Fruit fly (Drosophila melanogaster) whole organism, embryonic: ENCODE measurements around the gene CG12766.

ENCODE experiments used
- CG10321 ChIP-seq: fragments of 200-800 bp; sonication (Bioruptor generic); IDR thresholded peaks from 2 replicates; pipeline ENCODE4 v1.3.6; 2022; ENCODE audit warnings: missing biosample characterization, missing genetic modification characterization
- CG11504 ChIP-seq: fragments of 200-800 bp; sonication (Bioruptor generic); optimal IDR thresholded peaks from 3 replicates; lab custom pipeline; 2019; ENCODE audit warnings: missing biosample characterization, mild to moderate bottlenecking, missing genetic modification characterization, moderate library complexity
- CG11695 ChIP-seq: fragments of 200-800 bp; sonication (Bioruptor generic); IDR thresholded peaks from 3 replicates; pipeline ENCODE4 v1.3.6; 2022; ENCODE audit warnings: missing biosample characterization, missing genetic modification characterization
- CG12236 ChIP-seq: fragments of 200-800 bp; sonication (Bioruptor generic); optimal IDR thresholded peaks from 2 replicates; lab custom pipeline; 2016; ENCODE audit warnings: missing biosample characterization, missing genetic modification characterization
- CG12769 ChIP-seq: fragments of 200-800 bp; sonication (Bioruptor generic); optimal IDR thresholded peaks from 2 replicates; lab custom pipeline; 2019; ENCODE audit warnings: missing biosample characterization, mild to moderate bottlenecking, missing genetic modification characterization, moderate library complexity
- CG17359 ChIP-seq: fragments of 200-800 bp; sonication (Bioruptor generic); optimal IDR thresholded peaks from 3 replicates; lab custom pipeline; 2018; ENCODE audit warnings: missing biosample characterization, mild to moderate bottlenecking, missing genetic modification characterization, moderate library complexity
- CG17912 ChIP-seq: fragments of 200-800 bp; sonication (Bioruptor generic); optimal IDR thresholded peaks from 2 replicates; lab custom pipeline; 2018; ENCODE audit warnings: missing biosample characterization, mild to moderate bottlenecking, missing genetic modification characterization
- CG2129 ChIP-seq: fragments of 200-800 bp; sonication (Bioruptor generic); IDR thresholded peaks from 2 replicates; pipeline ENCODE4 v1.3.6; 2022; ENCODE audit warnings: missing biosample characterization, missing genetic modification characterization; ENCODE audit not compliant: partially characterized antibody
- CG2202 ChIP-seq: fragments of 200-800 bp; sonication (Bioruptor generic); optimal IDR thresholded peaks from 2 replicates; lab custom pipeline; 2018; ENCODE audit warnings: missing biosample characterization, mild to moderate bottlenecking, missing genetic modification characterization
- CG3281 ChIP-seq: fragments of 200-800 bp; sonication (Bioruptor generic); optimal IDR thresholded peaks from 3 replicates; lab custom pipeline; 2017; ENCODE audit warnings: missing biosample characterization, mild to moderate bottlenecking, missing genetic modification characterization
- CG3847 ChIP-seq: fragments of 200-800 bp; sonication (Bioruptor generic); IDR thresholded peaks from 2 replicates; pipeline ENCODE4 v1.3.6; 2022; ENCODE audit warnings: missing biosample characterization, missing genetic modification characterization
- CG6765 ChIP-seq: fragments of 200-800 bp; sonication (Bioruptor generic); optimal IDR thresholded peaks from 3 replicates; lab custom pipeline; 2017; ENCODE audit warnings: missing biosample characterization, mild to moderate bottlenecking, missing genetic modification characterization
- CG8290 ChIP-seq, 3 experiments: fragments of 200-800 bp; sonication (Bioruptor generic); optimal IDR thresholded peaks; 2 replicates each; lab custom pipeline; 2016 to 2019; ENCODE audit warnings: missing biosample characterization in 3 of 3, missing genetic modification characterization in 3 of 3, mild to moderate bottlenecking in 2 of 3, moderate library complexity in 1 of 3
- Eip74EF ChIP-seq, 2 experiments: fragments of 200-800 bp in 1 of 2; fragments of >200 bp in 1 of 2; sonication (Bioruptor generic) in 1 of 2; optimal IDR thresholded peaks; 2 replicates each; lab custom pipeline; 2017 to 2019; ENCODE audit warnings: missing biosample characterization in 2 of 2, missing genetic modification characterization in 2 of 2, mild to moderate bottlenecking in 1 of 2, moderate library complexity in 1 of 2
- Elba2 ChIP-seq: fragments of 200-800 bp; sonication (Bioruptor generic); optimal IDR thresholded peaks from 3 replicates; lab custom pipeline; 2016; ENCODE audit warnings: missing biosample characterization, missing genetic modification characterization
- Hey ChIP-seq: fragments of 200-800 bp; sonication (Bioruptor generic); optimal IDR thresholded peaks from 3 replicates; lab custom pipeline; 2018; ENCODE audit warnings: missing biosample characterization, mild to moderate bottlenecking, missing genetic modification characterization
- Hr39 ChIP-seq: fragments of >200 bp; optimal IDR thresholded peaks from 2 replicates; lab custom pipeline; 2017
- Mad ChIP-seq: fragments of 200-800 bp; sonication (Bioruptor generic); optimal IDR thresholded peaks from 2 replicates; lab custom pipeline; 2016; ENCODE audit warnings: missing biosample characterization, missing genetic modification characterization
- Myb ChIP-seq: fragments of 200-800 bp; sonication (Bioruptor generic); optimal IDR thresholded peaks from 2 replicates; lab custom pipeline; 2016; ENCODE audit warnings: missing biosample characterization, missing genetic modification characterization
- NC2β ChIP-seq: fragments of 200-800 bp; sonication (Bioruptor generic); optimal IDR thresholded peaks from 2 replicates; lab custom pipeline; 2016; ENCODE audit warnings: missing biosample characterization, missing genetic modification characterization
- NK7.1 ChIP-seq: fragments of 200-800 bp; sonication (Bioruptor generic); optimal IDR thresholded peaks from 3 replicates; lab custom pipeline; 2016; ENCODE audit warnings: missing biosample characterization, missing genetic modification characterization
- Neu2 ChIP-seq: fragments of 200-800 bp; sonication (Bioruptor generic); optimal IDR thresholded peaks from 3 replicates; lab custom pipeline; 2016; ENCODE audit warnings: missing biosample characterization, missing genetic modification characterization, borderline replicate concordance
- Pdp1 ChIP-seq, 2 experiments: fragments of 200-800 bp; sonication (Bioruptor generic); optimal IDR thresholded peaks; 3 replicates each; lab custom pipeline; 2016; ENCODE audit warnings: missing biosample characterization in 2 of 2, missing genetic modification characterization in 2 of 2, mild to moderate bottlenecking in 1 of 2, moderate library complexity in 1 of 2
- Sox102F ChIP-seq: fragments of 200-800 bp; sonication (Bioruptor generic); optimal IDR thresholded peaks from 2 replicates; lab custom pipeline; 2018; ENCODE audit warnings: missing biosample characterization, mild to moderate bottlenecking, missing genetic modification characterization, moderate library complexity
- Xrp1 ChIP-seq: fragments of 200-800 bp; sonication (Bioruptor generic); IDR thresholded peaks from 2 replicates; pipeline ENCODE4 v1.3.6; 2022; ENCODE audit warnings: missing biosample characterization, missing genetic modification characterization
- YL-1 ChIP-seq: fragments of 200-800 bp; sonication (Bioruptor generic); optimal IDR thresholded peaks from 3 replicates; lab custom pipeline; 2017; ENCODE audit warnings: missing biosample characterization, mild to moderate bottlenecking, missing genetic modification characterization
- ap ChIP-seq: fragments of 200-800 bp; sonication (Bioruptor generic); IDR thresholded peaks from 2 replicates; pipeline ENCODE4 v1.3.6; 2022; ENCODE audit warnings: missing biosample characterization, missing genetic modification characterization
- ato ChIP-seq: fragments of 200-800 bp; sonication (Bioruptor generic); IDR thresholded peaks from 2 replicates; pipeline ENCODE4 v1.3.6; 2022; ENCODE audit warnings: missing biosample characterization, missing genetic modification characterization; ENCODE audit not compliant: partially characterized antibody
- bowl ChIP-seq: fragments of 200-800 bp; sonication (Bioruptor generic); IDR thresholded peaks from 2 replicates; pipeline ENCODE4 v1.3.6; 2022; ENCODE audit warnings: missing biosample characterization, missing genetic modification characterization
- cg ChIP-seq: fragments of 200-800 bp; sonication (Bioruptor generic); optimal IDR thresholded peaks from 3 replicates; lab custom pipeline; 2019; ENCODE audit warnings: missing biosample characterization, mild to moderate bottlenecking, missing genetic modification characterization, moderate library complexity
- crc ChIP-seq: fragments of 200-800 bp; sonication (Bioruptor generic); optimal IDR thresholded peaks from 2 replicates; lab custom pipeline; 2016; ENCODE audit warnings: missing biosample characterization, missing genetic modification characterization
- dimm ChIP-seq: fragments of 200-800 bp; sonication (Bioruptor generic); IDR thresholded peaks from 2 replicates; pipeline ENCODE4 v1.3.6; 2022; ENCODE audit warnings: missing biosample characterization, missing genetic modification characterization
- ems ChIP-seq: fragments of 200-800 bp; sonication (Bioruptor generic); optimal IDR thresholded peaks from 3 replicates; lab custom pipeline; 2016; ENCODE audit warnings: missing biosample characterization, missing genetic modification characterization
- eve ChIP-seq, 2 experiments: fragments of >200 bp; optimal IDR thresholded peaks; 2 replicates each; lab custom pipeline; 2017; ENCODE audit warnings: missing biosample characterization in 2 of 2, missing genetic modification characterization in 2 of 2
- exex ChIP-seq: fragments of 200-800 bp; sonication (Bioruptor generic); optimal IDR thresholded peaks from 4 replicates; lab custom pipeline; 2018; ENCODE audit warnings: missing biosample characterization, mild to moderate bottlenecking, missing genetic modification characterization, moderate library complexity
- gce ChIP-seq: fragments of 200-800 bp; sonication (Bioruptor generic); IDR thresholded peaks from 3 replicates; pipeline ENCODE4 v1.3.6; 2022; ENCODE audit warnings: missing biosample characterization, missing genetic modification characterization
- gfzf ChIP-seq: fragments of 200-800 bp; sonication (Bioruptor generic); optimal IDR thresholded peaks from 2 replicates; lab custom pipeline; 2016; ENCODE audit warnings: missing biosample characterization, mild to moderate bottlenecking, missing genetic modification characterization, moderate library complexity
- kay ChIP-seq: fragments of 200-800 bp; sonication (Bioruptor generic); optimal IDR thresholded peaks from 2 replicates; lab custom pipeline; 2016; ENCODE audit warnings: missing biosample characterization, missing genetic modification characterization
- luna ChIP-seq: fragments of 200-800 bp; sonication (Bioruptor generic); optimal IDR thresholded peaks from 2 replicates; lab custom pipeline; 2016; ENCODE audit warnings: missing biosample characterization, missing genetic modification characterization
- maf-S ChIP-seq: fragments of 200-800 bp; sonication (Bioruptor generic); optimal IDR thresholded peaks from 2 replicates; lab custom pipeline; 2016; ENCODE audit warnings: missing biosample characterization, missing genetic modification characterization
- mam ChIP-seq: fragments of 200-800 bp; sonication (Bioruptor generic); optimal IDR thresholded peaks from 3 replicates; lab custom pipeline; 2016; ENCODE audit warnings: missing biosample characterization, missing genetic modification characterization
- mirr ChIP-seq: fragments of 200-800 bp; sonication (Bioruptor generic); optimal IDR thresholded peaks from 3 replicates; lab custom pipeline; 2018; ENCODE audit warnings: missing biosample characterization, mild to moderate bottlenecking, missing genetic modification characterization
- nom ChIP-seq: fragments of 200-800 bp; sonication (Bioruptor generic); optimal IDR thresholded peaks from 2 replicates; lab custom pipeline; 2017; ENCODE audit warnings: missing biosample characterization, missing genetic modification characterization, mild to moderate bottlenecking, moderate library complexity, missing genetic modification reagents
- pfk ChIP-seq: fragments of 200-800 bp; sonication (Bioruptor generic); optimal IDR thresholded peaks from 2 replicates; lab custom pipeline; 2018; ENCODE audit warnings: missing biosample characterization, mild to moderate bottlenecking, missing genetic modification characterization, moderate library complexity
- psq ChIP-seq: fragments of 200-800 bp; sonication (Bioruptor generic); optimal IDR thresholded peaks from 2 replicates; lab custom pipeline; 2017; ENCODE audit warnings: missing biosample characterization, missing genetic modification characterization
- sens ChIP-seq: fragments of 200-800 bp; sonication (Bioruptor generic); peaks from one replicate; lab custom pipeline; 2016; ENCODE audit warnings: missing biosample characterization, missing genetic modification characterization
- sima ChIP-seq: fragments of 200-800 bp; sonication (Bioruptor generic); optimal IDR thresholded peaks from 2 replicates; lab custom pipeline; 2016; ENCODE audit warnings: missing biosample characterization, missing genetic modification characterization
- unpg ChIP-seq: fragments of 200-800 bp; sonication (Bioruptor generic); optimal IDR thresholded peaks from 3 replicates; lab custom pipeline; 2018; ENCODE audit warnings: missing biosample characterization, mild to moderate bottlenecking, missing genetic modification characterization, moderate library complexity
- wek ChIP-seq: fragments of 200-800 bp; sonication (Bioruptor generic); optimal IDR thresholded peaks from 3 replicates; lab custom pipeline; 2018; ENCODE audit warnings: missing biosample characterization, mild to moderate bottlenecking, missing genetic modification characterization, moderate library complexity
- zfh2 ChIP-seq: fragments of 200-800 bp; sonication (Bioruptor generic); optimal IDR thresholded peaks from 2 replicates; lab custom pipeline; 2016; ENCODE audit warnings: missing biosample characterization, missing genetic modification characterization

Gene CG12766

dm6 chr3L:3901865-3902490, 37.9 kb downstream of the CG12766 start:
- peak; percentile 62 for TF ChIP-seq sens
- TF ChIP-seq ems = peak; percentile 3
- no peak for TF ChIP-seq Hr39 (lab: Kevin White, UChicago)
- TF ChIP-seq wek (GFP tag; lab: Kevin White, UChicago) = peak; percentile 27
- TF ChIP-seq kay (GFP tag; lab: Kevin White, UChicago) = peak; percentile 14
- peak; percentile 34 for TF ChIP-seq CG17912 (GFP tag; lab: Kevin White, UChicago)
- TF ChIP-seq psq (GFP tag; lab: Kevin White, UChicago) = peak; percentile 76
- TF ChIP-seq YL-1 (GFP tag; lab: Kevin White, UChicago) = peak; percentile 97
- TF ChIP-seq cg (GFP tag; lab: Kevin White, UChicago) = peak; percentile 84
- TF ChIP-seq eve (GFP tag; optimal IDR thresholded peaks at IDR 0.05; lab: Kevin White, UChicago) = peak in 1 of 2 experiments; percentile 76
- TF ChIP-seq mirr = peak; percentile 39
- TF ChIP-seq CG12769 (tag; lab: Kevin White, UChicago) = peak; percentile 35
- TF ChIP-seq CG8290 (GFP tag; optimal IDR thresholded peaks at IDR 0.05; lab: Kevin White, UChicago) = no peak
- peak in 1 of 2 experiments; percentile 4 for TF ChIP-seq CG8290 (tag; optimal IDR thresholded peaks at IDR 0.05; lab: Kevin White, UChicago)
- TF ChIP-seq gce = no peak
- no peak for TF ChIP-seq CG12236
- TF ChIP-seq nom (GFP tag; lab: Kevin White, UChicago) = peak; percentile 90
- TF ChIP-seq Pdp1 (GFP tag; optimal IDR thresholded peaks at IDR 0.05; lab: Kevin White, UChicago) = peak in 1 of 2 experiments; percentile 41
- TF ChIP-seq pfk = peak; percentile 61
- TF ChIP-seq Elba2 (GFP tag; lab: Kevin White, UChicago) = peak; percentile 46
- no peak for TF ChIP-seq gfzf (GFP tag; lab: Kevin White, UChicago)
- TF ChIP-seq CG11504 = peak; percentile 64

dm6 chr3L:3898978-3899377, 40.9 kb downstream of the CG12766 start, which contains the start of gene Ccz1:
Gene Ccz1, minus strand, starts transcription at chr3L:3899156.
- peak; percentile 71 for TF ChIP-seq maf-S (GFP tag; lab: Kevin White, UChicago)
- TF ChIP-seq CG17359 (tag; lab: Kevin White, UChicago) = peak; percentile 75
- TF ChIP-seq bowl (GFP tag; lab: Robert Waterston, UW) = no peak
- TF ChIP-seq NC2β (GFP tag; lab: Kevin White, UChicago) = peak; percentile 86
- no peak for TF ChIP-seq CG3847 (GFP tag; lab: Robert Waterston, UW)
- no peak for TF ChIP-seq Neu2
- peak; percentile 36 to 76 for TF ChIP-seq Pdp1 (GFP tag; optimal IDR thresholded peaks at IDR 0.05; lab: Kevin White, UChicago)
- peak; percentile 53 for TF ChIP-seq Myb
- TF ChIP-seq crc (GFP tag; lab: Kevin White, UChicago) = peak; percentile 26
- no peak for TF ChIP-seq CG2129
- TF ChIP-seq ato = no peak
- no peak for TF ChIP-seq exex (tag; lab: Kevin White, UChicago)
- peak; percentile 67 for TF ChIP-seq mam (GFP tag; lab: Kevin White, UChicago)
- TF ChIP-seq CG10321 (GFP tag; lab: Robert Waterston, UW) = no peak
- no peak for TF ChIP-seq dimm (GFP tag; lab: Robert Waterston, UW)
- peak; percentile 46 for TF ChIP-seq CG2202 (tag; lab: Kevin White, UChicago)
- TF ChIP-seq CG11695 (GFP tag; lab: Robert Waterston, UW) = no peak
- no peak for TF ChIP-seq Eip74EF (GFP tag; optimal IDR thresholded peaks at IDR 0.05; lab: Kevin White, UChicago)
- TF ChIP-seq sima (GFP tag; lab: Kevin White, UChicago) = peak; percentile 32
- peak; percentile 25 for TF ChIP-seq CG6765
- peak; percentile 41 for TF ChIP-seq luna (GFP tag; lab: Kevin White, UChicago)
- no peak for TF ChIP-seq ap (GFP tag; lab: Robert Waterston, UW)
- TF ChIP-seq CG3281 (GFP tag; lab: Kevin White, UChicago) = peak; percentile 79
- peak; percentile 74 for TF ChIP-seq Mad (GFP tag; lab: Kevin White, UChicago)
- peak; percentile 57 for TF ChIP-seq zfh2 (GFP tag; lab: Kevin White, UChicago)
- TF ChIP-seq unpg = peak; percentile 40
- TF ChIP-seq Sox102F (GFP tag; lab: Kevin White, UChicago) = peak; percentile 65
- TF ChIP-seq NK7.1 = peak; percentile 44
- TF ChIP-seq Hey (tag; lab: Kevin White, UChicago) = peak; percentile 46
- no peak for TF ChIP-seq Xrp1 (GFP tag; lab: Robert Waterston, UW)
